Fruit fly (Drosophila melanogaster): ENCODE results near the gene barc.
A peak's percentile ranks its signal among the peaks of the same experiment; 100 is the strongest.

Gene barc

DNA sequence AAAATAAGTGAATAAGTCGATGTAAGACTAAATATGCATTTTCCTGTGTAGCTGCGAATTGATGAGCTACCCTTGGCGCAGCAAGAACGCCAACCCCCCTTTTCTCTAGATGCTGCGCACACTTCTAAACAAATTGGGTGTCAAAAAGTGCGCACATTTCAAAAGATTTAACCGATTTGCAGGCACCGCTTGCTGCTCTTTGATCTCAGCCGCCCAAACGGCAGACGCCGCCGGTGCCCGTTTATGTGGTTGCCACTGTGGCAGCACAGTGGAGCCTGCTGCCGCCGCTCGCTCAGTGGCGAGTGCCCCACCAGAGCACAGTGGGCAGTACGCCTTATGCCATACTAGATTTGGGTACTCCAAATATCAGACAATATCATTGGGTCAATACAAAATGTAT is 17.6 kb upstream of the barc start:
- TF ChIP-seq Crg-1 (GFP tag; optimal IDR thresholded peaks at IDR 0.05) (no peak), CG7045 (GFP tag; optimal IDR thresholded peaks at IDR 0.05) (no peak), CG12768 (GFP tag; optimal IDR thresholded peaks at IDR 0.05) (no peak), Hr96 (GFP tag; optimal IDR thresholded peaks at IDR 0.05) (no peak), CG1620 (GFP tag; optimal IDR thresholded peaks at IDR 0.05) (no peak), CG11617 (GFP tag; optimal IDR thresholded peaks at IDR 0.05) (no peak)

DNA sequence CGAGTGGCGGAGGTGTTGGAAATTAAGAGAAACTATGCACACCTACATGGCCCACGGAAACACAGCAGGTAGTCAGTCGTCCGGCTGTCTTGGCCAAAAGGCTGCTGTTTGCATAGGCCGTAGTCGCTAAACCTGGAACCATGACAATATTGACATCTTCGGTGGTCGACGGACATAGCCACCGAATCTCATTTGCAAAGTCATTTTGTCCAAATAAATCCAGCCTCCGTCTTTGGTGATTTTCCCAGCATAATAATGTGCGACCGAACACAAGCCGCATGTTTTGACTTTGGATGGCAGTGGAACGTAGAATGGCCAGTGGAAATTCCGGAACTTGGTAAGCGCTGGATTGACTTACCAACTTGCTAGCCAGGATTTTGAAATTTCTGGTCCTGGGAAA is 16.4 kb upstream of the barc start:
- no peak for TF ChIP-seq CG7045 (GFP tag; optimal IDR thresholded peaks at IDR 0.05)
- no peak for TF ChIP-seq tj (GFP tag; optimal IDR thresholded peaks at IDR 0.05)
- no peak for TF ChIP-seq Crg-1 (GFP tag; optimal IDR thresholded peaks at IDR 0.05)
- TF ChIP-seq CG11617 (GFP tag; optimal IDR thresholded peaks at IDR 0.05) = no peak
- TF ChIP-seq CG33017 (tag; optimal IDR thresholded peaks at IDR 0.05) = no peak
- TF ChIP-seq ovo (GFP tag; optimal IDR thresholded peaks at IDR 0.05) = no peak
- no peak for TF ChIP-seq cnc (optimal IDR thresholded peaks at IDR 0.05)
- no peak for TF ChIP-seq kay (GFP tag; ENCODE audit: borderline replicate concordance)
- TF ChIP-seq pad (GFP tag; optimal IDR thresholded peaks at IDR 0.05) = no peak
- no peak for TF ChIP-seq cic (GFP tag; optimal IDR thresholded peaks at IDR 0.05)
- TF ChIP-seq bab1 (GFP tag; optimal IDR thresholded peaks at IDR 0.05) = no peak
- TF ChIP-seq Hr96 (GFP tag; optimal IDR thresholded peaks at IDR 0.05) = no peak
- TF ChIP-seq Clk (GFP tag; optimal IDR thresholded peaks at IDR 0.05) = no peak
- TF ChIP-seq CG14711 (tag; optimal IDR thresholded peaks at IDR 0.05) = no peak
- no peak for TF ChIP-seq CG7101 (tag; optimal IDR thresholded peaks at IDR 0.05)
- TF ChIP-seq Mnt (GFP tag; optimal IDR thresholded peaks at IDR 0.05) = no peak

DNA sequence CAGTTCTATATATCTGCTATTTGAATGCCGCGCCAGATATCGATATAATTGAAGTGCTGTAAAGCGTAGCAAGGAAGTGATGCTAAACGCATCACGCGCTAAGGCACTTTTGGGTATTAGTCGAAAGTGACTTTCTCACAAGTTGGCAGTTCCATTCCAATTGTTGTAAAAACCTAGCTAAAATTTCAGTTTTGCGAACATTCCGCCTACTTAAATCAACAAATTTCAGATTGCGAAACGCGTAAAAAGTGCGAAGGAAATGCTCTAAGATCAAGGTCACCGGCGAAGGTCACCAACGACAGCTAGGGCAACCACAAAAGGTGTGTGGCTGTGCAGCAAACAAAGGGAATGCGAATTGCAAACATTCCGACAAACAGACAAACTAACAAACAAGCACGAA is 12.8 kb upstream of the barc start, which contains the start of gene Syx7:
Gene Syx7 (plus strand): TSS at position 131 of the 400 bp plus-strand sequence.
- TF ChIP-seq Crg-1 (GFP tag; optimal IDR thresholded peaks at IDR 0.05) (peak; percentile 70), CG33017 (tag; optimal IDR thresholded peaks at IDR 0.05) (no peak), CG7045 (GFP tag; optimal IDR thresholded peaks at IDR 0.05) (no peak), CG12768 (GFP tag; optimal IDR thresholded peaks at IDR 0.05) (no peak), pad (GFP tag; optimal IDR thresholded peaks at IDR 0.05) (peak; percentile 25), CG1620 (GFP tag; optimal IDR thresholded peaks at IDR 0.05) (peak; percentile 52), kay (GFP tag; ENCODE audit: borderline replicate concordance) (no peak), cic (GFP tag; optimal IDR thresholded peaks at IDR 0.05) (no peak), tj (GFP tag; optimal IDR thresholded peaks at IDR 0.05) (no peak), CG5204 (GFP tag; optimal IDR thresholded peaks at IDR 0.05) (no peak), Clk (GFP tag; optimal IDR thresholded peaks at IDR 0.05) (no peak), toe (GFP tag; optimal IDR thresholded peaks at IDR 0.05) (no peak), CG14711 (tag; optimal IDR thresholded peaks at IDR 0.05) (peak; percentile 12), bab1 (GFP tag; optimal IDR thresholded peaks at IDR 0.05) (peak; percentile 55), CG7101 (tag; optimal IDR thresholded peaks at IDR 0.05) (peak; percentile 39), CG11617 (GFP tag; optimal IDR thresholded peaks at IDR 0.05) (no peak), Mnt (GFP tag; optimal IDR thresholded peaks at IDR 0.05) (no peak), Hr96 (GFP tag; optimal IDR thresholded peaks at IDR 0.05) (peak; percentile 41), cnc (optimal IDR thresholded peaks at IDR 0.05) (no peak), ovo (GFP tag; optimal IDR thresholded peaks at IDR 0.05) (no peak)

DNA sequence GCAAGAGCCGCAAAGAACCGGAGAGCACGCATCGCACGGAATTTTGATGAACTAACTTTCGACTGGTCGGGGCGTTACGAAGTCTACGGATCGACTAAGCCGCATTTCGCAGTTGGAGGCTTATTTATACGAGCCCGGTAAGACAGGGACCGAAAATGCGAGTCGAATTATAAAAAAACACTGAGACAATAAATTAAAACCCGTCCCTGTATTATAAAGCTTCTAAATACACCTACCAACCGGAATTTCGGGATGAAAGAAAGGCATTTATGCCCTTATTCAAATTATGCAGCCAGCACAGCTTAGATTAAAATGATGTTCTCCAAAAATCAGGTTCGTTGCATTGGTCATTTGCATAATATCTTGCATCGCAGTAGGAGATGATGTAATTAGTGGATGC is 11.8 kb upstream of the barc start, which contains the start of gene Alp1:
Gene Alp1 (minus strand): TSS at position 101 of the 400 bp plus-strand sequence.
- no peak for TF ChIP-seq Hr96 (GFP tag; optimal IDR thresholded peaks at IDR 0.05)
- TF ChIP-seq tj (GFP tag; optimal IDR thresholded peaks at IDR 0.05) = no peak
- TF ChIP-seq cic (GFP tag; optimal IDR thresholded peaks at IDR 0.05) = no peak
- TF ChIP-seq bab1 (GFP tag; optimal IDR thresholded peaks at IDR 0.05) = no peak
- no peak for TF ChIP-seq CG7045 (GFP tag; optimal IDR thresholded peaks at IDR 0.05)
- no peak for TF ChIP-seq CG5204 (GFP tag; optimal IDR thresholded peaks at IDR 0.05)

DNA sequence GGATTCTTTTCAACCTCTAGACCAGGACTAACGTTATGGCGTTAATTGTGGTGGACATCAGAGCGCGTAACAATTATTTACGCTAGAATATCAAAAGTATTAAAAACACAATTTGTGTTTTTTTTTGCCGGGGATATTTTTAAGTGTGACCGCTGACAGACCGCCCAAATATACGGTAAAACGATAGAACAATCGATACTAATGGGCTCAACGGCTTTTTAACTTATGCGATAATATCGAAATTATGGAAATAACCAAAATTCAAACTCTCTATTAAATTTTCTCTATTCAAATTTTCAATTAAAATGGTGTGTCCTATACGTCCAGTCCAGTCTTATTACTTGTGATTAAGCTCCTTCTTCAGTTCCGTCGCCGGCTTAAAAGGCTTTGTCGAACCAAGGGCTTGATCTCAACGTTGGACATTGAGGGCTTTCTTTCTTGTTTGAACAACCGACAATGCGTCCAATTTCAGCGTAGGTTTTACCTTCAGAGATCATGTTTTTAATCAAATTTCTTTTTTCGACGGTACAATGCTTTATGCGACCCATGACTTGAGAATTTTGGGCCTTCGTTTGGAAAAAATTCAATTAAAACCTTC is 8.4 kb upstream of the barc start, which contains the start of gene CG5664:
Gene CG5664 (minus strand): TSS at position 148 of the 598 bp plus-strand sequence.
- TF ChIP-seq kay (GFP tag; ENCODE audit: borderline replicate concordance) (no peak), CG7101 (tag; optimal IDR thresholded peaks at IDR 0.05) (no peak), CG5204 (GFP tag; optimal IDR thresholded peaks at IDR 0.05) (no peak), cnc (optimal IDR thresholded peaks at IDR 0.05) (no peak), pad (GFP tag; optimal IDR thresholded peaks at IDR 0.05) (no peak), CG7045 (GFP tag; optimal IDR thresholded peaks at IDR 0.05) (no peak), cic (GFP tag; optimal IDR thresholded peaks at IDR 0.05) (no peak), ovo (GFP tag; optimal IDR thresholded peaks at IDR 0.05) (no peak), Hr96 (GFP tag; optimal IDR thresholded peaks at IDR 0.05) (no peak), CG1620 (GFP tag; optimal IDR thresholded peaks at IDR 0.05) (no peak), CG33017 (tag; optimal IDR thresholded peaks at IDR 0.05) (no peak), toe (GFP tag; optimal IDR thresholded peaks at IDR 0.05) (no peak), Mnt (GFP tag; optimal IDR thresholded peaks at IDR 0.05) (no peak), CG14711 (tag; optimal IDR thresholded peaks at IDR 0.05) (no peak), tj (GFP tag; optimal IDR thresholded peaks at IDR 0.05) (no peak)

DNA sequence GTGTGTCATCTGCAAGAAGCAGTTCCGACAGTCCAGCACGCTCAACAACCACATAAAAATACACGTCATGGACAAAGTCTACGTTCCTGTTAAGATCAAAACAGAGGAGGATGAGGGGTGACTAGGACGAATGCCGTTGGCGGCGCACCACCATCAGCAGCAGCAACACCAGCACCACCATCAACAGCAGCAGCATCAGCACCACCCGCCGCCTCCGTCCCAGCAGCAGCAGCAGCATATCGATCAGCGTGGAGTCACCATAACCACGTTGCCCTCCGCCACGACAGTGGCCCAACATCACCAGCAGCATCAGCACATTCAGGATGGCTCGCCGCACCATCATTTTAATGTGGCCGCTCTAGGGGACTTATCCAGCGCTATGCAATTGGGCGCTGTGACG is 3.2 kb upstream of the barc start:
- TF ChIP-seq cic (GFP tag; optimal IDR thresholded peaks at IDR 0.05) (no peak), pad (GFP tag; optimal IDR thresholded peaks at IDR 0.05) (no peak), CG11617 (GFP tag; optimal IDR thresholded peaks at IDR 0.05) (no peak), kay (GFP tag; ENCODE audit: borderline replicate concordance) (no peak), Hr96 (GFP tag; optimal IDR thresholded peaks at IDR 0.05) (no peak)
